Fruit fly (Drosophila melanogaster) whole organism, adult: ENCODE data around the gene CG32022.
A peak's percentile ranks its signal among the peaks of the same experiment; 100 is the strongest.

Source experiments
- CG11617 ChIP-seq: fragments of 200-800 bp; sonication (Bioruptor generic); optimal IDR thresholded peaks from 2 replicates; lab custom pipeline; 2017; ENCODE audit warnings: mild to moderate bottlenecking, missing biosample characterization, missing genetic modification reagents, missing genetic modification characterization
- CG12768 ChIP-seq: fragments of 200-800 bp; sonication (Bioruptor generic); optimal IDR thresholded peaks from 2 replicates; lab custom pipeline; 2017; ENCODE audit warnings: missing biosample characterization, missing genetic modification characterization, mild to moderate bottlenecking, moderate library complexity, missing genetic modification reagents
- CG14711 ChIP-seq: fragments of 200-800 bp; sonication (Bioruptor generic); optimal IDR thresholded peaks from 2 replicates; lab custom pipeline; 2018; ENCODE audit warnings: missing biosample characterization, mild to moderate bottlenecking, missing genetic modification characterization, moderate library complexity
- CG1620 ChIP-seq: fragments of 200-800 bp; sonication (Bioruptor generic); optimal IDR thresholded peaks from 2 replicates; lab custom pipeline; 2016; ENCODE audit warnings: missing biosample characterization, missing genetic modification characterization
- CG33017 ChIP-seq: fragments of 200-800 bp; sonication (Bioruptor generic); optimal IDR thresholded peaks from 2 replicates; lab custom pipeline; 2018; ENCODE audit warnings: missing biosample characterization, mild to moderate bottlenecking, missing genetic modification characterization, moderate library complexity
- CG5204 ChIP-seq: fragments of 200-800 bp; sonication (Bioruptor generic); optimal IDR thresholded peaks from 2 replicates; lab custom pipeline; 2016; ENCODE audit warnings: missing biosample characterization, missing genetic modification characterization
- CG7045 ChIP-seq: fragments of 200-800 bp; sonication (Bioruptor generic); optimal IDR thresholded peaks from 2 replicates; lab custom pipeline; 2017; ENCODE audit warnings: missing biosample characterization, mild to moderate bottlenecking, missing genetic modification characterization
- CG7101 ChIP-seq: fragments of 200-800 bp; sonication (Bioruptor generic); optimal IDR thresholded peaks from 2 replicates; lab custom pipeline; 2018; ENCODE audit warnings: missing biosample characterization, mild to moderate bottlenecking, missing genetic modification characterization, moderate library complexity
- Clk ChIP-seq: fragments of 200-800 bp; sonication (Bioruptor generic); optimal IDR thresholded peaks from 2 replicates; lab custom pipeline; 2017; ENCODE audit warnings: missing biosample characterization, missing genetic modification characterization
- Crg-1 ChIP-seq: fragments of 200-800 bp; sonication (Bioruptor generic); optimal IDR thresholded peaks from 2 replicates; lab custom pipeline; 2016; ENCODE audit warnings: missing biosample characterization, missing genetic modification characterization
- Hr96 ChIP-seq: fragments of 200-800 bp; sonication (Bioruptor generic); optimal IDR thresholded peaks from 2 replicates; lab custom pipeline; 2016; ENCODE audit warnings: missing biosample characterization, missing genetic modification characterization
- Mnt ChIP-seq: fragments of 200-800 bp; sonication (Bioruptor generic); optimal IDR thresholded peaks from 2 replicates; lab custom pipeline; 2016; ENCODE audit warnings: missing biosample characterization, mild to moderate bottlenecking, missing genetic modification characterization
- bab1 ChIP-seq: fragments of 200-800 bp; sonication (Bioruptor generic); optimal IDR thresholded peaks from 3 replicates; lab custom pipeline; 2019; ENCODE audit warnings: missing biosample characterization, mild to moderate bottlenecking, missing genetic modification characterization, moderate library complexity
- cic ChIP-seq: fragments of 200-800 bp; sonication (Bioruptor generic); optimal IDR thresholded peaks from 2 replicates; lab custom pipeline; 2017; ENCODE audit warnings: missing biosample characterization, mild to moderate bottlenecking, missing genetic modification characterization, moderate library complexity
- cnc ChIP-seq, 2 experiments: fragments of >200 bp; optimal IDR thresholded peaks; 2 replicates each; lab custom pipeline; 2017
- kay ChIP-seq: fragments of 200-800 bp; sonication (Bioruptor generic); peaks from one replicate; lab custom pipeline; 2016; ENCODE audit warnings: missing biosample characterization, missing genetic modification characterization, borderline replicate concordance
- ovo ChIP-seq: fragments of 200-800 bp; sonication (Bioruptor generic); optimal IDR thresholded peaks from 2 replicates; lab custom pipeline; 2016; ENCODE audit warnings: missing biosample characterization, missing genetic modification characterization
- pad ChIP-seq: fragments of 200-800 bp; sonication (Bioruptor generic); optimal IDR thresholded peaks from 3 replicates; lab custom pipeline; 2017; ENCODE audit warnings: missing biosample characterization, missing genetic modification characterization, mild to moderate bottlenecking, moderate library complexity, missing genetic modification reagents
- tj ChIP-seq: fragments of 200-800 bp; sonication (Bioruptor generic); optimal IDR thresholded peaks from 3 replicates; lab custom pipeline; 2017; ENCODE audit warnings: missing biosample characterization, mild to moderate bottlenecking, missing genetic modification characterization, moderate library complexity
- toe ChIP-seq: fragments of 200-800 bp; sonication (Bioruptor generic); optimal IDR thresholded peaks from 2 replicates; lab custom pipeline; 2016; ENCODE audit warnings: missing biosample characterization, missing genetic modification characterization

The CG32022 gene

DNA sequence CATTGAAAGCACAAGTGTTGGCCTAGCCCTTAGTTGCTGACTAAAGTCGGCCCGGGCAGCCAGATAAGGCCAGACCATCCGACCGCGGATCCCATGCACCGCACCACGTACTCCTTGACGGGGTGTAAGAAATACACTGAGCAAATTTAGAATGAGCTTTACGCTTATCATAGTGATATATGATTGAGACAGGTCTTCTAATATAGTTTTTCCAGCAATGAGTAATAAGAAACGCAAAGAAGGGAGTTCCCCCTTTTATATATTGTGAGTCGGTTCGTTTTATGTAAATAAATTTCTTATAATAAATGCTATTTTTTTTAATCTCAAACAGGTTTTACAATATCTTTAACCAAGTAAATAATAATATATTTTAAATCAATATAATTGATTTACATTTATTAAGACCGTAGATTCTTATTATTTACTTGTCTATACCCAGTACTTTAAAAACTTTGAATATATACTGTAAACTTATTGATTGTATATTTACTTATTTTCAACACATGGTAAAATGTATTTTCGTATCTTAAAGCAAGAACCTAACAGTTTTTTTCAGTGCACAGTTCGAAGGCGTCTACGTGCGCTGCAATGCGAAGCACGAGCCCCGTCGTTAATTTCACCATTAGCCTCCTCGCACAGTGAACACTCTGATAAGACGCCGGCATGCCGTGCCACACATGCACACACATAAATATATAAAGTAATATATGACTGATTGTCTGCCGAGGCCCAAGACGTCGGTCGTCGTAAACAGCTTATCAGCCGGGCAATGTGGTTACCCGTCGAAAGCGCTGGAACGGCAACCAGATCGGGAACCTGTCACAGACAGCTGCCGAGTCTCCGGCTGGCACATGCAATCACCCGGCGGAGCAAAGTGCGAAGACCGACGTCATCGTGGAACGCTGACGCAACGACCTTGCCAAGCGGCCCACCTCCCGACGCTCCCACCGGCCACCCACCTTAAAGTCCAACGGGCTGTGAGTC, 28.9 kb downstream of the CG32022 start:
- TF ChIP-seq toe (GFP tag; lab: Kevin White, UChicago): no peak
- peak; percentile 54 for TF ChIP-seq CG7045 (GFP tag; lab: Kevin White, UChicago)
- peak; percentile 14 for TF ChIP-seq Crg-1 (GFP tag; lab: Kevin White, UChicago)
- TF ChIP-seq Hr96 (GFP tag; lab: Kevin White, UChicago): peak; percentile 53
- TF ChIP-seq CG5204 (GFP tag; lab: Kevin White, UChicago): no peak
- TF ChIP-seq bab1: peak; percentile 86
- no peak for TF ChIP-seq Clk (GFP tag; lab: Kevin White, UChicago)
- peak; percentile 89 for TF ChIP-seq kay (GFP tag; lab: Kevin White, UChicago)
- peak; percentile 68 for TF ChIP-seq CG7101 (tag; lab: Kevin White, UChicago)
- TF ChIP-seq Mnt: peak; percentile 63
- TF ChIP-seq CG11617 (GFP tag; lab: Kevin White, UChicago): peak; percentile 91
- TF ChIP-seq cnc (optimal IDR thresholded peaks at IDR 0.05; lab: Kevin White, UChicago): no peak
- TF ChIP-seq CG33017: peak; percentile 25
- TF ChIP-seq pad (GFP tag; lab: Kevin White, UChicago): peak; percentile 43
- TF ChIP-seq cic (GFP tag; lab: Kevin White, UChicago): peak; percentile 85
- TF ChIP-seq tj (GFP tag; lab: Kevin White, UChicago): peak; percentile 49
- TF ChIP-seq CG12768 (GFP tag; lab: Kevin White, UChicago): peak; percentile 85
- TF ChIP-seq CG1620: no peak
- TF ChIP-seq ovo (GFP tag; lab: Kevin White, UChicago): no peak
- peak; percentile 56 for TF ChIP-seq CG14711 (tag; lab: Kevin White, UChicago)

DNA sequence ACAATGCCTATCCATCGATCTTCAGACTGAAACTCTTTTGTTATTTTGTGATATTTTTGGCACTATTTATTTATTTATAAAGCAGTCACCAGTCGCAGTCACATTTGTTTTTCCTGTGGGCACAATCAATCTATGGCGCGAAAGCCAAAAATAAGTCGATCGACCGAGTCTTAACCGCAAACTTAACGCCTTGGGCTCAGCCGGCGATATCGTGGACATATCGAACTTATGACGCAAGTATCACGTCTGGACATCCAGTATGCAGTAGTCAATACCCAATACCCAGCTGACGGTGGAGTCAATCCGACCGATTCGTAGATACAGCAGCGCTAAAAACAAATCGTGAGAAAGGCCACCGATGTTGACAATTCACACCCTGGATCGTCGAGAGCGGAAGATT, 30.4 kb downstream of the CG32022 start:
- TF ChIP-seq bab1 (no peak), kay (GFP tag; lab: Kevin White, UChicago) (no peak), Hr96 (GFP tag; lab: Kevin White, UChicago) (no peak), CG12768 (GFP tag; lab: Kevin White, UChicago) (no peak), Mnt (no peak), toe (GFP tag; lab: Kevin White, UChicago) (no peak), Crg-1 (GFP tag; lab: Kevin White, UChicago) (no peak), ovo (GFP tag; lab: Kevin White, UChicago) (no peak), cic (GFP tag; lab: Kevin White, UChicago) (no peak), CG11617 (GFP tag; lab: Kevin White, UChicago) (no peak), tj (GFP tag; lab: Kevin White, UChicago) (no peak)

DNA sequence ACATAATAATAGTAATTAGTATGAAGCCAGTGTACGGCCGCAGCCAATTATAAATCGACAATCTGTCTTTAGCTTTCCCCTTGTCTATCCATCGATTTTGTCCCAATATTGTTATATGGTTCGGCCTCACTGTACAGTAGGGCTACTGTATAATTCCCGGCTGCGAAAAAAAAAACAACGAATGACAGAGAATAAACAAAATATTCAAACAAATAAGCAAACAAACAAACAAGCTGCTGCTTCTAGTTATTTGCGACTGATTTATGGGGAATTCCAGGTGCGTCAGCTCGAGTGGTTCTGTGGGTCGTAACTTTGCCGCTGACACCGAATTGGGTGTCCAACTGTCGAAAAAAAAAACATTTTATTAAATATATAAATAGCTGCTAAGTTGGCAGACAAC, 31.4 kb downstream of the CG32022 start:
- TF ChIP-seq Mnt (no peak), CG5204 (GFP tag; lab: Kevin White, UChicago) (no peak), CG7045 (GFP tag; lab: Kevin White, UChicago) (no peak), bab1 (no peak), toe (GFP tag; lab: Kevin White, UChicago) (no peak), CG7101 (tag; lab: Kevin White, UChicago) (peak; percentile 21)

DNA sequence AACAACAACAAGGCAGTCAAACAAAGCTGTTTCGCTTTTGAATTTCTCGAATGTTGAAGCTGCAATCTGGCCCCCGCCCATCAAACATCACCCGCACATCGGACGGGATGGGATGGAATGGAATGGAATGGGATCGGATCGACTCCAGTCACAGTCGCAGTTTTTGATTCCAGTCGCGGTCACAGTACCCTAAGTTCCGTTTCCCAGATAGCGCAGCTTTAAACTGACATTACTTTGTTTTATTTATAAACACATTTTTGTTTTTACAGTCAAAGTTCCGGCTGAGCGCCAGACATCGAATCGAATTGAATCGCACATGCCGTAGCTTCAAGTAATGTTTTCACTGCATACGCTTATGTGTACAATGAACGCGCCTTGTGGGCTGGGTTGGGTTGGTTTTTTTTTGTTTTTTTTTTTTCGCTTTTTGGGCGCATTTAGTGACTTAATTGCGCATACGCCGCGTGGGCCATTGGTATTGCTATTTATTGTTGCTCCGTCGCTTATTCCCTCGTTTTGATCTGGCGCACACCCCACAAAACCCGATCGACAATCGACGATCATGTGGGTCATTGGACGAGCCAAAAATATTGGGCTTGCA, 32.3 kb downstream of the CG32022 start:
- TF ChIP-seq bab1 (peak; percentile 12), toe (GFP tag; lab: Kevin White, UChicago) (no peak)

DNA sequence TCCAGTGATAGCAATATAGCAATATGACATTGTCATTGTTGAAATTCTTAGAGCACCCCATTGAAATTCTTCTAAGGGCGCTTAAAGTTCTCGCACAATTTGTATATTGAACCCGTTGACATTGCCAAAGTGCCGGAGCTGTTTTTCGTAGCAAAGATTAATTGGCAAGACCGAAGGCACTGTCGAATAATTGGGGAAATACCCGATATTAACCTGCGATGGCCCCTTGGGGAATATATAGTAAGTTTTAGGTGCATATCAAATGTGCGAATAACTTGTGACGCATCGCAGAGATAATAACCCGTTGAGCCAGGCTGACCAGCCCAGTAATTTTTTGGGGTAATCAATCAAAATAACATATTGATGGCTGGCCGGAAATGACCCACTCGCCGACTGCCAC, 34.4 kb downstream of the CG32022 start:
- no peak for TF ChIP-seq kay (GFP tag; lab: Kevin White, UChicago)
- TF ChIP-seq bab1: no peak

DNA sequence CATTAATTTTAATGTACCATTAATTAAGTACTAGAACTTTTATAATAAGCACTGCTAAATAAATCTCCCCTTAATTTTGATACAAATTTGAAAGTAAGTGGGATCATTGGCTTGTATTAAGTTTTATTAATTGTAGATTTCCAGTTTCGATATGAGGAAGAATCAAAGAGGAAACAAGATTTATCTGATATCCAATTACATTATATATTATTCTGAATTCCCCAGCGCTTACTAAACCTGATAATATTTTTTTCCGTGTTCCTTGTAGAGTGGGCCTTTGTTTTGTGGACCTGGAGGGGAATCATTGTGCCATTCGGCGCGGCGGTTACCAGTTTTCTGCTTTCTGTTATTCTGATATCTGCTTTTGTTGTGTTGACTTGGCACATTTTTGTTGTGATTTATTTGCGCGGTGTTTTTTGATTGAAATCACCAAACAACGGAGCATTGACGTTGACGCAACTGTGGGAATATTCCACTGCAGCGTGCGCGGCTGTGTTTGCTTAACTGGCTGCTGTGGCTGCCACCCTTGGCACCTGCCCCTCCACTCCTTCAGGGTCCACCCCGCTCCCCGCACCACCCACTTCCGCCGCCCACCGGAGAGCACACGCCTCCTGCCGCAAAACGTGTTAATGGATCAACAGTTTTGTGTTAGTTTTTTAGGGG, 36.5 kb downstream of the CG32022 start:
- no peak for TF ChIP-seq CG1620
- no peak for TF ChIP-seq CG11617 (GFP tag; lab: Kevin White, UChicago)
- peak; percentile 65 for TF ChIP-seq ovo (GFP tag; lab: Kevin White, UChicago)
- no peak for TF ChIP-seq CG14711 (tag; lab: Kevin White, UChicago)
- TF ChIP-seq Hr96 (GFP tag; lab: Kevin White, UChicago): no peak
- TF ChIP-seq CG7045 (GFP tag; lab: Kevin White, UChicago): no peak
- TF ChIP-seq tj (GFP tag; lab: Kevin White, UChicago): peak; percentile 67
- TF ChIP-seq CG33017: no peak
- TF ChIP-seq Mnt: no peak
- TF ChIP-seq bab1: no peak
- no peak for TF ChIP-seq CG5204 (GFP tag; lab: Kevin White, UChicago)
- TF ChIP-seq Crg-1 (GFP tag; lab: Kevin White, UChicago): no peak
- TF ChIP-seq toe (GFP tag; lab: Kevin White, UChicago): no peak
- no peak for TF ChIP-seq cic (GFP tag; lab: Kevin White, UChicago)
